Fruit fly (Drosophila melanogaster): ENCODE measurements around the gene Atg101.

Gene Atg101

dm6 chrX:18834399-18834798, 42.9 kb downstream of the Atg101 start (continued):
- TF ChIP-seq achi (GFP tag; optimal IDR thresholded peaks at IDR 0.05) (no peak), Sox102F (GFP tag; optimal IDR thresholded peaks at IDR 0.05) (peak; percentile 24), CG6163 (GFP tag; IDR thresholded peaks at IDR 0.05) (peak; percentile 78), net (GFP tag; optimal IDR thresholded peaks at IDR 0.05) (peak; percentile 35), CG4318 (GFP tag; optimal IDR thresholded peaks at IDR 0.05) (no peak), CG3919 (GFP tag; optimal IDR thresholded peaks at IDR 0.05) (peak; percentile 78), vri (GFP tag; optimal IDR thresholded peaks at IDR 0.05) (peak; percentile 27), Hr4 (GFP tag; optimal IDR thresholded peaks at IDR 0.05) (peak; percentile 14), topi (GFP tag; optimal IDR thresholded peaks at IDR 0.05) (peak; percentile 88), fd85E (GFP tag; optimal IDR thresholded peaks at IDR 0.05) (no peak), CG32006 (GFP tag; optimal IDR thresholded peaks at IDR 0.05) (peak; percentile 10), spab (GFP tag; optimal IDR thresholded peaks at IDR 0.05) (peak; percentile 21), Eip75B (GFP tag; optimal IDR thresholded peaks at IDR 0.05) (peak; percentile 66), acj6 (GFP tag; optimal IDR thresholded peaks at IDR 0.05) (peak; percentile 68), CG8632 (GFP tag; optimal IDR thresholded peaks at IDR 0.05) (peak; percentile 47), CG8119 (GFP tag; IDR thresholded peaks at IDR 0.05) (0 out of 3 replicates have a peak, but pooled peaks have one; percentile 17), dsx (GFP tag; optimal IDR thresholded peaks at IDR 0.05; ENCODE audit: poor library complexity, severe bottlenecking) (peak; percentile 45), fd59A (GFP tag; optimal IDR thresholded peaks at IDR 0.05) (no peak), CG31627 (GFP tag; optimal IDR thresholded peaks at IDR 0.05) (peak; percentile 54), esn (GFP tag; optimal IDR thresholded peaks at IDR 0.05) (peak; percentile 52), salr (GFP tag; optimal IDR thresholded peaks at IDR 0.05) (no peak), ss (GFP tag; optimal IDR thresholded peaks at IDR 0.05) (peak in 1 of 2 experiments; percentile 73), CG16779 (tag; optimal IDR thresholded peaks at IDR 0.05) (peak; percentile 27), CG3032 (tag; optimal IDR thresholded peaks at IDR 0.05) (peak; percentile 64), Eip93F (GFP tag; optimal IDR thresholded peaks at IDR 0.05) (peak; percentile 46), CG6854 (GFP tag; optimal IDR thresholded peaks at IDR 0.05) (no peak), CG15336 (GFP tag; IDR thresholded peaks at IDR 0.05) (peak; percentile 45; the same call in 1 of the 2 replicates), CG6808 (GFP tag; optimal IDR thresholded peaks at IDR 0.05) (peak; percentile 31), eg (GFP tag; IDR thresholded peaks at IDR 0.05) (peak; percentile 65; the same call in 2 of the 3 replicates), Sox15 (GFP tag; optimal IDR thresholded peaks at IDR 0.05) (peak; percentile 68), CG11294 (GFP tag; IDR thresholded peaks at IDR 0.05) (0 out of 2 replicates have a peak, but pooled peaks have one; percentile 13), Sox14 (GFP tag; optimal IDR thresholded peaks at IDR 0.05) (no peak)

- peak; percentile 60 for TF ChIP-seq fkh (GFP tag; optimal IDR thresholded peaks at IDR 0.05)
- no peak for TF ChIP-seq dac (GFP tag; optimal IDR thresholded peaks at IDR 0.05)
- no peak for TF ChIP-seq Eip93F (GFP tag; optimal IDR thresholded peaks at IDR 0.05)
- TF ChIP-seq CG1621 (tag; optimal IDR thresholded peaks at IDR 0.05): no peak
Observed at dm6 chrX:18835003-18835402, 43.5 kb downstream of the Atg101 start.

dm6 chrX:18835500-18835899, 44.0 kb downstream of the Atg101 start:
- TF ChIP-seq spab (GFP tag; optimal IDR thresholded peaks at IDR 0.05): peak; percentile 23
- TF ChIP-seq Smox (GFP tag; optimal IDR thresholded peaks at IDR 0.05): no peak
- no peak for TF ChIP-seq vri (GFP tag; optimal IDR thresholded peaks at IDR 0.05)
- no peak for TF ChIP-seq CG6792 (GFP tag; optimal IDR thresholded peaks at IDR 0.05)
- TF ChIP-seq Sox14 (GFP tag; optimal IDR thresholded peaks at IDR 0.05): peak; percentile 0
- TF ChIP-seq cyc (GFP tag; optimal IDR thresholded peaks at IDR 0.05): no peak
- no peak for TF ChIP-seq Blimp-1 (GFP tag; optimal IDR thresholded peaks at IDR 0.05)
- peak; percentile 3 for TF ChIP-seq CG8632 (GFP tag; optimal IDR thresholded peaks at IDR 0.05)
- peak; percentile 35 for TF ChIP-seq fd59A (GFP tag; optimal IDR thresholded peaks at IDR 0.05)
- no peak for TF ChIP-seq Eip93F (GFP tag; optimal IDR thresholded peaks at IDR 0.05)
- TF ChIP-seq fd85E (GFP tag; optimal IDR thresholded peaks at IDR 0.05): no peak
- TF ChIP-seq dac (GFP tag; optimal IDR thresholded peaks at IDR 0.05): no peak
- TF ChIP-seq CG4318 (GFP tag; optimal IDR thresholded peaks at IDR 0.05): no peak
- TF ChIP-seq CG10631 (GFP tag; optimal IDR thresholded peaks at IDR 0.05): peak; percentile 14
- peak; percentile 13 for TF ChIP-seq CG9139 (GFP tag; optimal IDR thresholded peaks at IDR 0.05)
- peak; percentile 48 for TF ChIP-seq Ets96B (tag; optimal IDR thresholded peaks at IDR 0.05)
- no peak for TF ChIP-seq CG8319 (GFP tag; optimal IDR thresholded peaks at IDR 0.05)
- no peak for TF ChIP-seq esn (GFP tag; optimal IDR thresholded peaks at IDR 0.05)
- TF ChIP-seq CG6808 (GFP tag; optimal IDR thresholded peaks at IDR 0.05): peak; percentile 51
- no peak for TF ChIP-seq CG16779 (tag; optimal IDR thresholded peaks at IDR 0.05)
- peak; percentile 79 for TF ChIP-seq Eip78C (GFP tag)
- peak in 1 of 2 experiments; percentile 11 for TF ChIP-seq salr (GFP tag; optimal IDR thresholded peaks at IDR 0.05)
- TF ChIP-seq Sox15 (GFP tag; optimal IDR thresholded peaks at IDR 0.05): no peak
- TF ChIP-seq CG3919 (GFP tag; optimal IDR thresholded peaks at IDR 0.05): no peak
- TF ChIP-seq Hr39 (GFP tag; optimal IDR thresholded peaks at IDR 0.05): no peak
- TF ChIP-seq Hr38 (GFP tag; optimal IDR thresholded peaks at IDR 0.05): no peak
- TF ChIP-seq topi (GFP tag; optimal IDR thresholded peaks at IDR 0.05): no peak
- TF ChIP-seq acj6 (GFP tag; optimal IDR thresholded peaks at IDR 0.05): peak; percentile 17
- peak; percentile 2 for TF ChIP-seq achi (GFP tag; optimal IDR thresholded peaks at IDR 0.05)

All from whole organism, prepupa.